Fruit fly (Drosophila melanogaster) whole organism, embryonic: Measurements from ENCODE around the gene RNF220.

Experiments used
- Antp ChIP-seq: fragments of 200-800 bp; sonication (Bioruptor generic); optimal IDR thresholded peaks from 3 replicates; lab custom pipeline; 2016; ENCODE audit warnings: missing biosample characterization, missing genetic modification characterization
- Atf6 ChIP-seq: fragments of 200-800 bp; sonication (Bioruptor generic); IDR thresholded peaks from 2 replicates; pipeline ENCODE4 v1.3.6; 2022; ENCODE audit warnings: missing biosample characterization, missing genetic modification characterization
- Bdp1 ChIP-seq: fragments of 200-800 bp; sonication (Bioruptor generic); optimal IDR thresholded peaks from 3 replicates; lab custom pipeline; 2016; ENCODE audit warnings: missing biosample characterization, missing genetic modification characterization
- CG11085 ChIP-seq: fragments of 200-800 bp; sonication (Bioruptor generic); IDR thresholded peaks from 2 replicates; pipeline ENCODE4 v1.3.6; 2022; ENCODE audit warnings: missing biosample characterization, missing genetic modification characterization
- CG11093 ChIP-seq: fragments of 200-800 bp; sonication (Bioruptor generic); IDR thresholded peaks from 3 replicates; pipeline ENCODE4 v1.3.6; 2022; ENCODE audit warnings: missing biosample characterization, missing genetic modification characterization
- CG12104 ChIP-seq: fragments of 200-800 bp; sonication (Bioruptor generic); optimal IDR thresholded peaks from 3 replicates; lab custom pipeline; 2016; ENCODE audit warnings: missing biosample characterization, missing genetic modification characterization
- CG12236 ChIP-seq: fragments of 200-800 bp; sonication (Bioruptor generic); optimal IDR thresholded peaks from 2 replicates; lab custom pipeline; 2016; ENCODE audit warnings: missing biosample characterization, missing genetic modification characterization
- CG12769 ChIP-seq: fragments of 200-800 bp; sonication (Bioruptor generic); optimal IDR thresholded peaks from 2 replicates; lab custom pipeline; 2019; ENCODE audit warnings: missing biosample characterization, mild to moderate bottlenecking, missing genetic modification characterization, moderate library complexity
- CG13296 ChIP-seq: fragments of 200-800 bp; sonication (Bioruptor generic); optimal IDR thresholded peaks from 3 replicates; lab custom pipeline; 2018; ENCODE audit warnings: missing biosample characterization, mild to moderate bottlenecking, missing genetic modification characterization
- CG13775 ChIP-seq: fragments of 200-800 bp; sonication (Bioruptor generic); optimal IDR thresholded peaks from 3 replicates; lab custom pipeline; 2017; ENCODE audit warnings: missing biosample characterization, mild to moderate bottlenecking, missing genetic modification characterization
- CG15601 ChIP-seq: fragments of 200-800 bp; sonication (Bioruptor generic); optimal IDR thresholded peaks from 3 replicates; lab custom pipeline; 2019; ENCODE audit warnings: missing biosample characterization, mild to moderate bottlenecking, missing genetic modification characterization, moderate library complexity
- CG16863 ChIP-seq: fragments of 200-800 bp; sonication (Bioruptor generic); optimal IDR thresholded peaks from 3 replicates; lab custom pipeline; 2016; ENCODE audit warnings: missing biosample characterization, missing genetic modification characterization
- CG31224 ChIP-seq: fragments of 200-800 bp; sonication (Bioruptor generic); IDR thresholded peaks from 2 replicates; pipeline ENCODE4 v1.3.6; 2022; ENCODE audit warnings: missing biosample characterization, missing genetic modification characterization
- CG31388 ChIP-seq: fragments of 200-800 bp; sonication (Bioruptor generic); optimal IDR thresholded peaks from 2 replicates; lab custom pipeline; 2016; ENCODE audit warnings: missing biosample characterization, missing genetic modification characterization
- CG34376 ChIP-seq: fragments of 200-800 bp; sonication (Bioruptor generic); optimal IDR thresholded peaks from 2 replicates; lab custom pipeline; 2018; ENCODE audit warnings: missing biosample characterization, mild to moderate bottlenecking, missing genetic modification characterization
- CG3995 ChIP-seq: fragments of 200-800 bp; sonication (Bioruptor generic); optimal IDR thresholded peaks from 3 replicates; lab custom pipeline; 2016; ENCODE audit warnings: missing biosample characterization, missing genetic modification characterization
- CG42726 ChIP-seq: fragments of 200-800 bp; sonication (Bioruptor generic); IDR thresholded peaks from 2 replicates; pipeline ENCODE4 v1.3.6; 2022; ENCODE audit warnings: missing biosample characterization, missing genetic modification characterization; ENCODE audit not compliant: partially characterized antibody
- CG4854 ChIP-seq: fragments of 200-800 bp; sonication (Bioruptor generic); optimal IDR thresholded peaks from 2 replicates; lab custom pipeline; 2016; ENCODE audit warnings: missing biosample characterization, missing genetic modification characterization, inconsistent platforms
- CG9215 ChIP-seq: fragments of 200-800 bp; sonication (Bioruptor generic); IDR thresholded peaks from 2 replicates; pipeline ENCODE4 v1.3.6; 2022; ENCODE audit warnings: missing biosample characterization, missing genetic modification characterization
- Dad ChIP-seq: fragments of 200-800 bp; sonication (Bioruptor generic); optimal IDR thresholded peaks from 3 replicates; lab custom pipeline; 2016; ENCODE audit warnings: missing biosample characterization, missing genetic modification characterization
- Deaf1 ChIP-seq: fragments of 200-800 bp; optimal IDR thresholded peaks from 3 replicates; lab custom pipeline; 2019; ENCODE audit warnings: missing biosample characterization, mild to moderate bottlenecking, missing genetic modification characterization, moderate library complexity
- Drgx ChIP-seq: fragments of 200-800 bp; sonication (Bioruptor generic); IDR thresholded peaks from 2 replicates; pipeline ENCODE4 v1.3.6; 2022; ENCODE audit warnings: missing biosample characterization, missing genetic modification characterization
- E2f1 ChIP-seq: fragments of 200-800 bp; sonication (Bioruptor generic); IDR thresholded peaks from 2 replicates; pipeline ENCODE4 v1.3.6; 2022; ENCODE audit warnings: missing biosample characterization, missing genetic modification characterization
- Elba2 ChIP-seq: fragments of 200-800 bp; sonication (Bioruptor generic); optimal IDR thresholded peaks from 3 replicates; lab custom pipeline; 2016; ENCODE audit warnings: missing biosample characterization, missing genetic modification characterization
- Gsc ChIP-seq: fragments of 200-800 bp; sonication (Bioruptor generic); IDR thresholded peaks from 2 replicates; pipeline ENCODE4 v1.3.6; 2022; ENCODE audit warnings: missing biosample characterization, missing genetic modification characterization
- H15 ChIP-seq: fragments of 200-800 bp; sonication (Bioruptor generic); IDR thresholded peaks from 3 replicates; pipeline ENCODE4 v1.3.6; 2022; ENCODE audit warnings: missing biosample characterization, missing genetic modification characterization
- HLHmδ ChIP-seq: fragments of 200-800 bp; sonication (Bioruptor generic); optimal IDR thresholded peaks from 2 replicates; lab custom pipeline; 2018; ENCODE audit warnings: missing biosample characterization, mild to moderate bottlenecking, missing genetic modification characterization, moderate library complexity
- HmgD ChIP-seq: fragments of 200-800 bp; sonication (Bioruptor generic); optimal IDR thresholded peaks from 3 replicates; lab custom pipeline; 2016; ENCODE audit warnings: missing biosample characterization, missing genetic modification characterization
- Hr51 ChIP-seq, 2 experiments: fragments of 200-800 bp; sonication (Bioruptor generic); optimal IDR thresholded peaks; 2 replicates in 1 of 2; 3 replicates in 1 of 2; lab custom pipeline; 2016 to 2018; ENCODE audit warnings: missing biosample characterization in 2 of 2, missing genetic modification characterization in 2 of 2, mild to moderate bottlenecking in 1 of 2, moderate library complexity in 1 of 2
- Mad ChIP-seq: fragments of 200-800 bp; sonication (Bioruptor generic); optimal IDR thresholded peaks from 2 replicates; lab custom pipeline; 2016; ENCODE audit warnings: missing biosample characterization, missing genetic modification characterization
- Oli ChIP-seq: fragments of 200-800 bp; sonication (Bioruptor generic); optimal IDR thresholded peaks from 2 replicates; lab custom pipeline; 2018; ENCODE audit warnings: missing biosample characterization, mild to moderate bottlenecking, missing genetic modification characterization, moderate library complexity
- Rfx ChIP-seq: fragments of 200-800 bp; sonication (Bioruptor generic); IDR thresholded peaks from 2 replicates; pipeline ENCODE4 v1.3.6; 2022; ENCODE audit warnings: missing biosample characterization, missing genetic modification characterization
- Side ChIP-seq: fragments of 200-800 bp; sonication (Bioruptor generic); optimal IDR thresholded peaks from 2 replicates; lab custom pipeline; 2016; ENCODE audit warnings: missing biosample characterization, missing genetic modification characterization
- Spps ChIP-seq: fragments of 200-800 bp; sonication (Bioruptor generic); optimal IDR thresholded peaks from 2 replicates; lab custom pipeline; 2018; ENCODE audit warnings: missing biosample characterization, mild to moderate bottlenecking, missing genetic modification characterization
- Ssrp ChIP-seq: fragments of 200-800 bp; sonication (Bioruptor generic); optimal IDR thresholded peaks from 2 replicates; lab custom pipeline; 2018; ENCODE audit warnings: missing biosample characterization, mild to moderate bottlenecking, missing genetic modification characterization, moderate library complexity
- Usf ChIP-seq: fragments of 200-800 bp; sonication (Bioruptor generic); optimal IDR thresholded peaks from 2 replicates; lab custom pipeline; 2017; ENCODE audit warnings: missing genotype, missing biosample characterization, missing genetic modification characterization
- Xrp1 ChIP-seq: fragments of 200-800 bp; sonication (Bioruptor generic); IDR thresholded peaks from 2 replicates; pipeline ENCODE4 v1.3.6; 2022; ENCODE audit warnings: missing biosample characterization, missing genetic modification characterization
- abd-A ChIP-seq: fragments of 200-800 bp; sonication (Bioruptor generic); optimal IDR thresholded peaks from 3 replicates; lab custom pipeline; 2019; ENCODE audit warnings: missing biosample characterization, mild to moderate bottlenecking, missing genetic modification characterization, moderate library complexity
- bbx ChIP-seq: fragments of 200-800 bp; sonication (Bioruptor generic); IDR thresholded peaks from 2 replicates; pipeline ENCODE4 v1.3.6; 2022; ENCODE audit warnings: missing biosample characterization, missing genetic modification characterization; ENCODE audit not compliant: partially characterized antibody
- bsh ChIP-seq, 2 experiments: fragments of 200-800 bp; sonication (Bioruptor generic); optimal IDR thresholded peaks; 2 replicates each; lab custom pipeline; 2017 to 2018; ENCODE audit warnings: mild to moderate bottlenecking in 2 of 2, missing biosample characterization in 2 of 2, missing genetic modification characterization in 2 of 2, moderate library complexity in 1 of 2
- cg ChIP-seq: fragments of 200-800 bp; sonication (Bioruptor generic); optimal IDR thresholded peaks from 3 replicates; lab custom pipeline; 2019; ENCODE audit warnings: missing biosample characterization, mild to moderate bottlenecking, missing genetic modification characterization, moderate library complexity
- chinmo ChIP-seq: fragments of 200-800 bp; sonication (Bioruptor generic); IDR thresholded peaks from 4 replicates; pipeline ENCODE4 v1.3.6; 2022; ENCODE audit warnings: missing biosample characterization, missing genetic modification characterization; ENCODE audit not compliant: partially characterized antibody
- danr ChIP-seq: fragments of 200-800 bp; sonication (Bioruptor generic); IDR thresholded peaks from 2 replicates; pipeline ENCODE4 v1.3.6; 2022; ENCODE audit warnings: missing biosample characterization, missing genetic modification characterization
- dimm ChIP-seq: fragments of 200-800 bp; sonication (Bioruptor generic); IDR thresholded peaks from 2 replicates; pipeline ENCODE4 v1.3.6; 2022; ENCODE audit warnings: missing biosample characterization, missing genetic modification characterization
- ewg ChIP-seq: fragments of 200-800 bp; sonication (Bioruptor generic); optimal IDR thresholded peaks from 3 replicates; lab custom pipeline; 2017; ENCODE audit warnings: mild to moderate bottlenecking, missing biosample characterization, missing genetic modification reagents, missing genetic modification characterization
- hth ChIP-seq: fragments of >200 bp; optimal IDR thresholded peaks from 2 replicates; lab custom pipeline; 2017; ENCODE audit warnings: inconsistent platforms
- lmd ChIP-seq: fragments of 200-800 bp; sonication (Bioruptor generic); IDR thresholded peaks from 2 replicates; pipeline ENCODE4 v1.3.6; 2022; ENCODE audit warnings: missing biosample characterization, missing genetic modification characterization
- mld ChIP-seq: fragments of 200-800 bp; sonication (Bioruptor generic); IDR thresholded peaks from 3 replicates; pipeline ENCODE4 v1.3.6; 2022; ENCODE audit warnings: missing biosample characterization, missing genetic modification characterization; ENCODE audit not compliant: partially characterized antibody
- yki ChIP-seq: fragments of >200 bp; optimal IDR thresholded peaks from 3 replicates; lab custom pipeline; 2018

RNF220 gene

DNA sequence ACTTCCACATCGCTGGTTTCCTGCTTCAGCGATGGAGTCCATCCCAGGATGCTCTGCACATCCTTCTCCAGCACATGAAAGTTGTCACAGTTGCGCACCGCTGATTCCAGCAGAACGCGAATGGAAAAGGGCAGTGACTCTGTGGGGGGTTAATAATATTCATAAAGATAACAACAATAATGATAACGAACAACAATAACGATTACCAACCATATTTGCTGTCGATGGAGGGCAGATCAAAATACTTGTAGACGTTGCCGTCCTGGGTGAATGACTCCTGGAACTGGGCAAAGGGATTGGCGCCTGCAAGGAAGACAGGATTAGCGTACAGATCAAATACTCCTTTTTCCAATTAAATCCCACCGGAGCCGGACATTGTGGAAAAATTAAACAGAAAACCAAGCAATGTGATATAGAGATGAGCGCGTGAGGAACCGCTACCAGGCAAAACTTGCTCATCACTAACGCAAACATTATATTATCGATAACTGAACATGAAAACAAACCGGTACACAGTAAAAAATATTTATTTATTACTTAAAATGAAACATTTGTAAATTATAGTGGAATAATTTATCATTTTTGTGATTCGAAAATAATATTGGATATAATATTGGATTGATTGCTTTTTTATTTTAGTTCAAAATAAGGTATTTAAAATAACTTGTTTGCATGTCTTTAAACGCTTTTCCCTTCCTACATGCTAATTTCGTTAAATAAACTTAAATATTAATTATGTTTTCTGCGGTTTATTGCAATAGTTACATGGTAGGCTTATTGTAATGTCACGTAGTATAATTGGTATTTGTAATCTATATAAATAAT is 1.9 kb downstream of the RNF220 start, which contains the start of gene Irp-1A (continued):
- TF ChIP-seq E2f1 (GFP tag; lab: Robert Waterston, UW) (peak; percentile 84), CG12104 (GFP tag; lab: Kevin White, UChicago) (peak; percentile 40), hth (no peak), CG16863 (GFP tag; lab: Kevin White, UChicago) (peak; percentile 22), Drgx (GFP tag; lab: Robert Waterston, UW) (peak; percentile 68), danr (no peak), dimm (no peak), CG4854 (GFP tag; lab: Kevin White, UChicago) (no peak), CG13296 (GFP tag; lab: Kevin White, UChicago) (peak; percentile 85), CG31388 (GFP tag; lab: Kevin White, UChicago) (peak; percentile 31), CG11093 (GFP tag; lab: Robert Waterston, UW) (no peak), Spps (peak; percentile 62), CG15601 (tag; lab: Kevin White, UChicago) (peak; percentile 70), HmgD (GFP tag; lab: Kevin White, UChicago) (no peak), Rfx (peak; percentile 86), Side (no peak), Oli (tag; lab: Kevin White, UChicago) (peak; percentile 58), bsh (GFP tag; optimal IDR thresholded peaks at IDR 0.05; lab: Kevin White, UChicago) (peak in 1 of 2 experiments; percentile 83), CG13775 (GFP tag; lab: Kevin White, UChicago) (peak; percentile 69), H15 (GFP tag; lab: Robert Waterston, UW) (peak; percentile 45; the same call in 1 of the 3 replicates), ewg (GFP tag; lab: Kevin White, UChicago) (peak; percentile 19), HLHmδ (GFP tag; lab: Kevin White, UChicago) (no peak), Atf6 (GFP tag; lab: Robert Waterston, UW) (peak; percentile 83), Dad (GFP tag; lab: Kevin White, UChicago) (no peak), Elba2 (no peak), mld (peak; percentile 58; the same call in 2 of the 3 replicates), Usf (GFP tag; lab: Kevin White, UChicago) (peak; percentile 13), CG42726 (GFP tag; lab: Robert Waterston, UW) (peak; percentile 22; the same call in 1 of the 2 replicates), yki (no peak), CG31224 (GFP tag; lab: Robert Waterston, UW) (peak; percentile 53; the same call in 1 of the 2 replicates), Deaf1 (tag; lab: Kevin White, UChicago) (peak; percentile 57), CG9215 (GFP tag; lab: Robert Waterston, UW) (peak; percentile 42; the same call in 1 of the 2 replicates), CG12769 (no peak), Hr51 (GFP tag; optimal IDR thresholded peaks at IDR 0.05; lab: Kevin White, UChicago) (peak; percentile 28 to 87), bbx (peak; percentile 82), CG12236 (no peak), CG34376 (GFP tag; lab: Kevin White, UChicago) (peak; percentile 7), cg (GFP tag; lab: Kevin White, UChicago) (no peak), CG3995 (GFP tag; lab: Kevin White, UChicago) (peak; percentile 61), abd-A (tag; lab: Kevin White, UChicago) (no peak), Gsc (no peak), chinmo (GFP tag; lab: Robert Waterston, UW) (peak; percentile 89; the same call in 3 of the 4 replicates), Ssrp (tag; lab: Kevin White, UChicago) (peak; percentile 66), Mad (GFP tag; lab: Kevin White, UChicago) (no peak), CG11085 (peak; percentile 62), Bdp1 (peak; percentile 3), Antp (GFP tag; lab: Kevin White, UChicago) (peak; percentile 19), lmd (peak; percentile 72), Xrp1 (peak; percentile 76)
